Worm (Caenorhabditis elegans): ENCODE data around the gene fbxb-65.

- TF ChIP-seq ceh-90 (tag; optimal IDR thresholded peaks at IDR 0.05) = no peak
- TF ChIP-seq vab-15 (tag; optimal IDR thresholded peaks at IDR 0.05) = no peak
- no peak for TF ChIP-seq nhr-28 (tag; optimal IDR thresholded peaks at IDR 0.05)
- no peak for TF ChIP-seq nhr-19 (GFP tag; conservative IDR thresholded peaks at IDR 0.05)
- TF ChIP-seq mep-1 (tag; optimal IDR thresholded peaks at IDR 0.05) = no peak
- TF ChIP-seq unc-98 (GFP tag; IDR thresholded peaks at IDR 0.05) = no peak
- TF ChIP-seq nhr-85 (tag) = no peak
- no peak for TF ChIP-seq nhr-12 (tag; optimal IDR thresholded peaks at IDR 0.05)
- TF ChIP-seq hpl-2 (GFP tag; optimal IDR thresholded peaks at IDR 0.05) = no peak
- TF ChIP-seq ama-1 (optimal IDR thresholded peaks at IDR 0.05) = no peak
Observed at ce11 chrV:19308137-19308536, 21.2 kb upstream of the fbxb-65 start.
